Worm (Caenorhabditis elegans) whole organism, L4 larva: Measurements from ENCODE around the gene skr-3.

Experiments used
- ZK546.5 ChIP-seq, 2 experiments: sonication (generic microtip); optimal IDR thresholded peaks; 2 replicates each; lab custom pipeline; 2017; ENCODE audit warnings: missing biosample characterization in 2 of 2, missing genetic modification characterization in 2 of 2
- daf-16 ChIP-seq, 3 experiments: sonication (generic microtip); optimal IDR thresholded peaks; 2 replicates each; lab custom pipeline; 2016 to 2017; ENCODE audit warnings: missing genetic modification characterization in 3 of 3, missing genetic modification reagents in 3 of 3, mild to moderate bottlenecking in 2 of 3, missing compliant biosample characterization in 2 of 3, missing biosample characterization in 1 of 3, moderate library complexity in 1 of 3
- dve-1 ChIP-seq: sonication (generic microtip); optimal IDR thresholded peaks from 2 replicates; lab custom pipeline; 2017; ENCODE audit warnings: antibody characterized with exemption, mild to moderate bottlenecking, missing genetic modification characterization, missing compliant biosample characterization; ENCODE audit not compliant: insufficient read depth
- jun-1 ChIP-seq: fragments of 150-350 bp; optimal IDR thresholded peaks from 2 replicates; lab custom pipeline; 2014; ENCODE audit warnings: missing biosample characterization, missing genetic modification reagents, missing genetic modification characterization
- lin-15B ChIP-seq: fragments of 150-350 bp; sonication (generic microtip); optimal IDR thresholded peaks from 3 replicates; lab custom pipeline; 2014; ENCODE audit warnings: missing biosample characterization, missing genetic modification characterization
- nhr-41 ChIP-seq: fragments of 200-800 bp; sonication (Bioruptor generic); IDR thresholded peaks from 2 replicates; pipeline ENCODE4 v1.3.6; 2022; ENCODE audit warnings: missing genetic modification reagents, missing genetic modification characterization, missing compliant biosample characterization
- nhr-42 ChIP-seq: fragments of 200-800 bp; sonication (Bioruptor generic); IDR thresholded peaks from 2 replicates; pipeline ENCODE4 v1.3.6; 2022; ENCODE audit warnings: missing genetic modification characterization, missing compliant biosample characterization
- nhr-76 ChIP-seq: fragments of 150-350 bp; optimal IDR thresholded peaks from 2 replicates; lab custom pipeline; 2014; ENCODE audit warnings: missing biosample characterization, missing genetic modification characterization
- pha-4 ChIP-seq, 2 experiments: fragments of 150-350 bp in 1 of 2; fragments of 200-800 bp in 1 of 2; sonication (Bioruptor generic) in 1 of 2; IDR thresholded peaks in 1 of 2; optimal IDR thresholded peaks in 1 of 2; 2 replicates each; pipeline versions ENCODE4 v1.3.6 to Lab custom; 2014 to 2022; ENCODE audit warnings: missing genetic modification characterization in 2 of 2, missing genetic modification reagents in 2 of 2, missing biosample characterization in 1 of 2, missing compliant biosample characterization in 1 of 2
- tag-97 ChIP-seq: fragments of 200-800 bp; sonication (Bioruptor generic); IDR thresholded peaks from 2 replicates; pipeline ENCODE4 v1.3.6; 2022; ENCODE audit warnings: missing genetic modification characterization, missing compliant biosample characterization
- unc-39 ChIP-seq: sonication (generic microtip); optimal IDR thresholded peaks from 2 replicates; lab custom pipeline; 2017; ENCODE audit warnings: missing biosample characterization, missing genetic modification characterization

ce11 chrV:16099441-16099840, 21.4 kb upstream of the skr-3 start, which contains the start of gene str-7:
- TF ChIP-seq lin-15B (tag; lab: Kevin White, UChicago) (no peak), nhr-41 (GFP tag; lab: Robert Waterston, UW) (no peak), pha-4 (GFP tag; IDR thresholded peaks at IDR 0.05; lab: Robert Waterston, UW) (no peak), pha-4 (tag; optimal IDR thresholded peaks at IDR 0.05; lab: Kevin White, UChicago) (no peak), dve-1 (tag; lab: Kevin White, UChicago) (no peak), nhr-76 (tag; lab: Kevin White, UChicago) (no peak), daf-16 (GFP tag; optimal IDR thresholded peaks at IDR 0.05; lab: Kevin White, UChicago) (no peak), daf-16 (tag; optimal IDR thresholded peaks at IDR 0.05; lab: Kevin White, UChicago) (no peak), tag-97 (no peak), ZK546.5 (tag; optimal IDR thresholded peaks at IDR 0.05; lab: Kevin White, UChicago) (no peak), unc-39 (no peak), jun-1 (tag; lab: Kevin White, UChicago) (no peak), nhr-42 (no peak)
